Worm (Caenorhabditis elegans) whole organism, young adult: ENCODE results near the gene clec-247.

ENCODE experiments used
- Y53G8AR.9 ChIP-seq: fragments of 200-800 bp; sonication (Bioruptor generic); conservative IDR thresholded peaks from 2 replicates; pipeline ENCODE4 v1.3.6; 2022; ENCODE audit warnings: missing genetic modification reagents, missing genetic modification characterization, missing compliant biosample characterization
- ama-1 ChIP-seq, 3 experiments: fragments of 150-350 bp in 1 of 3; sonication (generic microtip) in 2 of 3; optimal IDR thresholded peaks; 2 replicates each; lab custom pipeline; 2014 to 2018; ENCODE audit warnings: missing biosample characterization in 2 of 3, missing genetic modification characterization in 2 of 3, missing genetic modification reagents in 2 of 3
- bed-1 ChIP-seq: fragments of 200-800 bp; sonication (Bioruptor generic); IDR thresholded peaks from 2 replicates; pipeline ENCODE4 v1.3.6; 2022; ENCODE audit warnings: missing genetic modification reagents, missing genetic modification characterization, missing compliant biosample characterization
- bed-2 ChIP-seq: fragments of 200-800 bp; sonication (Bioruptor generic); IDR thresholded peaks from 2 replicates; pipeline ENCODE4 v1.3.6; 2022; ENCODE audit warnings: missing genetic modification reagents, missing genetic modification characterization, missing compliant biosample characterization
- lin-26 ChIP-seq: fragments of 200-800 bp; sonication (Bioruptor generic); IDR thresholded peaks from 2 replicates; pipeline ENCODE4 v1.3.6; 2022; ENCODE audit warnings: missing genetic modification reagents, missing genetic modification characterization, missing compliant biosample characterization
- rec-8 ChIP-seq, 2 experiments: sonication (generic microtip); optimal IDR thresholded peaks; 2 replicates each; lab custom pipeline; 2016; ENCODE audit warnings: mild to moderate bottlenecking in 2 of 2, missing genetic modification characterization in 2 of 2, missing genetic modification reagents in 2 of 2, missing genotype in 2 of 2, missing biosample characterization in 1 of 2, missing compliant biosample characterization in 1 of 2, moderate library complexity in 1 of 2

DNA sequence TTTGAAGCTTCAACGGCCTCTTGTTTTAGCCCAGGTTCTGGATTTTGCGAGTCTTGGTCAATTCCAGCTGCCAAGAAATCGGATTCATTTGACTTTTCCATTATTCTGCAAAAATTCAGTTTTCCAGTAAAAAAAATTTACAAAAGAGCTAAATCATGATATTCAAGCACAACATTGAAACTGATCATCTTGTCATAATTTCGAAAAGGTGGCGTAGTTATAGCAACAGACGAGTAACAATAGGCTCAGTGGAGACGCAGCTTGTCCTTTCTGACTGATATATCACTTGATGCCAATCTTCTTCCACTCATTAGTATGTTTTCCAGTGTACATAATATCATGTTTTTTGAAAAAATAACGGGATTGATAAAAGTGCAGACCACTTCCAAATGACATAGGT, 14.0 kb upstream of the clec-247 start, which contains the start of gene fbxa-213:
- TF ChIP-seq rec-8 (tag; optimal IDR thresholded peaks at IDR 0.05; lab: Kevin White, UChicago) = no peak
- TF ChIP-seq ama-1 (optimal IDR thresholded peaks at IDR 0.05; lab: Kevin White, UChicago) = no peak
- no peak for TF ChIP-seq ama-1 (GFP tag; optimal IDR thresholded peaks at IDR 0.05; lab: Kevin White, UChicago)
- no peak for TF ChIP-seq bed-2
- no peak for TF ChIP-seq bed-1 (GFP tag; lab: Robert Waterston, UW)
- TF ChIP-seq Y53G8AR.9 (GFP tag; lab: Robert Waterston, UW) = no peak
- no peak for TF ChIP-seq lin-26 (GFP tag; lab: Robert Waterston, UW)
